Worm (Caenorhabditis elegans) whole organism, young adult: ENCODE measurements around the gene srh-34.
A peak's percentile ranks its signal among the peaks of the same experiment; 100 is the strongest.

ENCODE experiments used
- B0035.1 ChIP-seq: sonication (generic microtip); optimal IDR thresholded peaks from 2 replicates; lab custom pipeline; 2016; ENCODE audit warnings: missing genetic modification characterization, mild to moderate bottlenecking, missing compliant biosample characterization, missing genotype, missing genetic modification reagents
- C06A6.2 ChIP-seq: fragments of 200-800 bp; sonication (Bioruptor generic); conservative IDR thresholded peaks from 2 replicates; pipeline ENCODE4 v1.3.6; 2022; ENCODE audit warnings: missing genetic modification characterization, missing compliant biosample characterization
- D2030.7 ChIP-seq: fragments of 200-800 bp; sonication (Bioruptor generic); IDR thresholded peaks from 2 replicates; pipeline ENCODE4 v1.3.6; 2022; ENCODE audit warnings: missing genetic modification reagents, missing genetic modification characterization, missing compliant biosample characterization
- F23B12.7 ChIP-seq: sonication (generic microtip); optimal IDR thresholded peaks from 2 replicates; lab custom pipeline; 2017; ENCODE audit warnings: missing genetic modification characterization, mild to moderate bottlenecking, missing compliant biosample characterization, antibody characterized with exemption, moderate library complexity; ENCODE audit not compliant: insufficient read depth
- F33H1.4 ChIP-seq: fragments of 200-800 bp; sonication (Bioruptor generic); IDR thresholded peaks from 2 replicates; pipeline ENCODE4 v1.3.6; 2022; ENCODE audit warnings: missing genetic modification reagents, missing genetic modification characterization, missing compliant biosample characterization
- T26A5.8 ChIP-seq: sonication (generic microtip); optimal IDR thresholded peaks from 2 replicates; lab custom pipeline; 2016; ENCODE audit warnings: missing genetic modification characterization, missing compliant biosample characterization
- attf-5 ChIP-seq: fragments of 200-800 bp; sonication (Bioruptor generic); optimal IDR thresholded peaks from 2 replicates; lab custom pipeline; 2018; ENCODE audit warnings: mild to moderate bottlenecking, missing genetic modification characterization, missing compliant biosample characterization
- bed-2 ChIP-seq: fragments of 200-800 bp; sonication (Bioruptor generic); IDR thresholded peaks from 2 replicates; pipeline ENCODE4 v1.3.6; 2022; ENCODE audit warnings: missing genetic modification reagents, missing genetic modification characterization, missing compliant biosample characterization
- cebp-1 ChIP-seq, 2 experiments: fragments of 200-800 bp in 1 of 2; sonication (Bioruptor generic) in 1 of 2; sonication (generic microtip) in 1 of 2; IDR thresholded peaks in 1 of 2; optimal IDR thresholded peaks in 1 of 2; 2 replicates each; pipeline versions ENCODE4 v1.3.6 to Lab custom; 2017 to 2022; ENCODE audit warnings: missing compliant biosample characterization in 2 of 2, missing genetic modification characterization in 2 of 2, mild to moderate bottlenecking in 1 of 2, missing genetic modification reagents in 1 of 2, moderate library complexity in 1 of 2
- ceh-100 ChIP-seq: fragments of 200-800 bp; sonication (Bioruptor generic); IDR thresholded peaks from 2 replicates; pipeline ENCODE4 v1.3.6; 2022; ENCODE audit warnings: missing genetic modification reagents, missing genetic modification characterization, missing compliant biosample characterization
- dox-1 ChIP-seq: fragments of 200-800 bp; sonication (Bioruptor generic); IDR thresholded peaks from 2 replicates; pipeline ENCODE4 v1.3.6; 2022; ENCODE audit warnings: missing genetic modification reagents, missing genetic modification characterization, missing compliant biosample characterization
- dpff-1 ChIP-seq: sonication (generic microtip); optimal IDR thresholded peaks from 2 replicates; lab custom pipeline; 2017; ENCODE audit warnings: mild to moderate bottlenecking, missing genetic modification characterization, missing compliant biosample characterization
- efl-1 ChIP-seq: fragments of 150-350 bp; optimal IDR thresholded peaks from 2 replicates; lab custom pipeline; 2014; ENCODE audit warnings: missing biosample characterization, missing genetic modification reagents, missing genetic modification characterization
- ets-4 ChIP-seq: fragments of 200-800 bp; sonication (Bioruptor generic); optimal IDR thresholded peaks from 2 replicates; lab custom pipeline; 2018; ENCODE audit warnings: mild to moderate bottlenecking, missing genetic modification characterization, missing compliant biosample characterization
- gei-17 ChIP-seq: fragments of 200-800 bp; sonication (Bioruptor generic); optimal IDR thresholded peaks from 2 replicates; lab custom pipeline; 2018; ENCODE audit warnings: mild to moderate bottlenecking, missing genetic modification characterization, missing compliant biosample characterization
- him-1 ChIP-seq: sonication (generic microtip); optimal IDR thresholded peaks from 2 replicates; lab custom pipeline; 2016; ENCODE audit warnings: missing genotype, missing genetic modification reagents, missing genetic modification characterization, missing compliant biosample characterization
- hlh-12 ChIP-seq: sonication (generic microtip); optimal IDR thresholded peaks from 2 replicates; lab custom pipeline; 2016; ENCODE audit warnings: missing genetic modification characterization, missing compliant biosample characterization
- hmg-1.2 ChIP-seq: fragments of 200-800 bp; sonication (Bioruptor generic); IDR thresholded peaks from 2 replicates; pipeline ENCODE4 v1.3.6; 2022; ENCODE audit warnings: missing genetic modification reagents, missing genetic modification characterization, missing compliant biosample characterization
- lin-40 ChIP-seq: sonication (generic microtip); optimal IDR thresholded peaks from 2 replicates; lab custom pipeline; 2016; ENCODE audit warnings: missing genetic modification characterization, mild to moderate bottlenecking, missing compliant biosample characterization, missing genotype, missing genetic modification reagents
- mcd-1 ChIP-seq: fragments of 200-800 bp; sonication (Bioruptor generic); IDR thresholded peaks from 2 replicates; pipeline ENCODE4 v1.3.6; 2022; ENCODE audit warnings: missing genetic modification reagents, missing genetic modification characterization, missing compliant biosample characterization
- mes-4 ChIP-seq: sonication (generic microtip); optimal IDR thresholded peaks from 2 replicates; lab custom pipeline; 2016; ENCODE audit warnings: missing genotype, missing genetic modification characterization, missing compliant biosample characterization
- nfya-1 ChIP-seq: sonication (generic microtip); optimal IDR thresholded peaks from 2 replicates; lab custom pipeline; 2017; ENCODE audit warnings: antibody characterized with exemption, missing compliant biosample characterization, missing genetic modification characterization, borderline replicate concordance; ENCODE audit not compliant: insufficient read depth
- nhr-179 ChIP-seq: sonication (generic microtip); optimal IDR thresholded peaks from 2 replicates; lab custom pipeline; 2016; ENCODE audit warnings: mild to moderate bottlenecking, missing genetic modification characterization, missing compliant biosample characterization
- nhr-27 ChIP-seq: fragments of 200-800 bp; sonication (Bioruptor generic); optimal IDR thresholded peaks from 2 replicates; lab custom pipeline; 2018; ENCODE audit warnings: mild to moderate bottlenecking, missing genetic modification characterization, moderate library complexity, missing compliant biosample characterization
- nhr-80 ChIP-seq: sonication (generic microtip); optimal IDR thresholded peaks from 2 replicates; lab custom pipeline; 2016; ENCODE audit warnings: missing genetic modification characterization, missing compliant biosample characterization
- nhr-90 ChIP-seq: sonication (generic microtip); optimal IDR thresholded peaks from 2 replicates; lab custom pipeline; 2016; ENCODE audit warnings: missing genotype, mild to moderate bottlenecking, missing genetic modification characterization, missing compliant biosample characterization
- rec-8 ChIP-seq, 2 experiments: sonication (generic microtip); optimal IDR thresholded peaks; 2 replicates each; lab custom pipeline; 2016; ENCODE audit warnings: mild to moderate bottlenecking in 2 of 2, missing genetic modification characterization in 2 of 2, missing genetic modification reagents in 2 of 2, missing genotype in 2 of 2, missing biosample characterization in 1 of 2, missing compliant biosample characterization in 1 of 2, moderate library complexity in 1 of 2
- snpc-1.1 ChIP-seq: sonication (generic microtip); optimal IDR thresholded peaks from 2 replicates; lab custom pipeline; 2017; ENCODE audit warnings: missing genetic modification characterization, mild to moderate bottlenecking, missing compliant biosample characterization, antibody characterized with exemption, moderate library complexity, missing genotype, missing genetic modification reagents; ENCODE audit not compliant: insufficient read depth
- snpc-1.3 ChIP-seq: sonication (generic microtip); optimal IDR thresholded peaks from 2 replicates; lab custom pipeline; 2017; ENCODE audit warnings: missing genetic modification characterization, mild to moderate bottlenecking, missing compliant biosample characterization, antibody characterized with exemption, moderate library complexity, missing genotype, missing genetic modification reagents; ENCODE audit not compliant: insufficient read depth
- snpc-4 ChIP-seq, 5 experiments: fragments of 150-350 bp in 1 of 5; sonication (generic microtip) in 4 of 5; optimal IDR thresholded peaks; 2 replicates each; lab custom pipeline; 2014 to 2018; ENCODE audit warnings: missing genetic modification characterization in 5 of 5, missing biosample characterization in 3 of 5, antibody characterized with exemption in 2 of 5, mild to moderate bottlenecking in 2 of 5, missing compliant biosample characterization in 2 of 5, missing genotype in 2 of 5, moderate library complexity in 2 of 5, missing genetic modification reagents in 1 of 5
- unc-62 ChIP-seq: fragments of 150-350 bp; optimal IDR thresholded peaks from 2 replicates; lab custom pipeline; 2014; ENCODE audit warnings: missing biosample characterization, missing genetic modification reagents, missing genetic modification characterization
- zfh-2 ChIP-seq: fragments of 200-800 bp; sonication (Bioruptor generic); conservative IDR thresholded peaks from 2 replicates; pipeline ENCODE4 v1.3.6; 2022; ENCODE audit warnings: missing genetic modification reagents, missing genetic modification characterization, missing compliant biosample characterization

Gene srh-34

ce11 chrV:446574-446973 is at the start of gene srh-34:
Gene srh-34, minus strand, starts transcription at chrV:446674.
- no peak for TF ChIP-seq nfya-1 (tag; lab: Kevin White, UChicago)

- TF ChIP-seq nhr-80 (tag; lab: Kevin White, UChicago) (peak; percentile 77), cebp-1 (GFP tag; IDR thresholded peaks at IDR 0.05; lab: Robert Waterston, UW) (peak; percentile 73), cebp-1 (tag; optimal IDR thresholded peaks at IDR 0.05; lab: Kevin White, UChicago) (peak; percentile 89), B0035.1 (tag; lab: Kevin White, UChicago) (no peak), ets-4 (GFP tag; lab: Kevin White, UChicago) (no peak), dox-1 (GFP tag; lab: Robert Waterston, UW) (peak; percentile 41), attf-5 (GFP tag; lab: Kevin White, UChicago) (peak; percentile 54), lin-40 (tag; lab: Kevin White, UChicago) (peak; percentile 20)
These were observed 47.8 kb upstream of the srh-34 start, which contains the start of gene nhr-131 for ce11 chrV:494284-494683. Gene nhr-131, plus strand, starts transcription at chrV:494370.

- TF ChIP-seq mcd-1: no peak
- no peak for TF ChIP-seq nhr-27
- TF ChIP-seq nhr-90 (tag; lab: Kevin White, UChicago): no peak
- no peak for TF ChIP-seq mes-4 (tag; lab: Kevin White, UChicago)
- TF ChIP-seq unc-62 (GFP tag; lab: Kevin White, UChicago): no peak
- no peak for TF ChIP-seq C06A6.2 (GFP tag; lab: Robert Waterston, UW)
- no peak for TF ChIP-seq hlh-12
- no peak for TF ChIP-seq ceh-100
- no peak for TF ChIP-seq rec-8 (tag; optimal IDR thresholded peaks at IDR 0.05; lab: Kevin White, UChicago)
- TF ChIP-seq him-1: no peak
- TF ChIP-seq nhr-179 (tag; lab: Kevin White, UChicago): no peak
- no peak for TF ChIP-seq dpff-1
- TF ChIP-seq snpc-1.3 (tag; lab: Kevin White, UChicago): no peak
- no peak for TF ChIP-seq bed-2 (GFP tag; lab: Robert Waterston, UW)
- TF ChIP-seq D2030.7: no peak
- no peak for TF ChIP-seq efl-1 (GFP tag; lab: Kevin White, UChicago)
- no peak for TF ChIP-seq F33H1.4 (GFP tag; lab: Robert Waterston, UW)
- no peak for TF ChIP-seq snpc-1.1
These were observed 45.0 kb upstream of the srh-34 start, which contains the start of gene str-196 for ce11 chrV:491432-491831. Gene str-196, plus strand, starts transcription at chrV:491732.

ce11 chrV:489320-489719 is 42.8 kb upstream of the srh-34 start, which contains the start of gene nhr-106:
Gene nhr-106, plus strand, starts transcription at chrV:489620.
- TF ChIP-seq nhr-80 (tag; lab: Kevin White, UChicago): peak; percentile 27
- no peak for TF ChIP-seq F23B12.7
- no peak for TF ChIP-seq snpc-4 (GFP tag; optimal IDR thresholded peaks at IDR 0.05; lab: Kevin White, UChicago)
- TF ChIP-seq snpc-4 (tag; optimal IDR thresholded peaks at IDR 0.05; lab: Kevin White, UChicago): no peak
- no peak for TF ChIP-seq T26A5.8 (tag; lab: Kevin White, UChicago)

ce11 chrV:487980-488379 is 41.5 kb upstream of the srh-34 start:
- peak; percentile 58 for TF ChIP-seq zfh-2
- TF ChIP-seq snpc-4 (GFP tag; optimal IDR thresholded peaks at IDR 0.05; lab: Kevin White, UChicago): no peak
- TF ChIP-seq snpc-4 (tag; optimal IDR thresholded peaks at IDR 0.05; lab: Kevin White, UChicago): peak in 2 of 4 experiments; percentile 57 to 72
- TF ChIP-seq hmg-1.2 (GFP tag; lab: Robert Waterston, UW): peak; percentile 13; the same call in 1 of the 2 replicates
- TF ChIP-seq gei-17 (GFP tag; lab: Kevin White, UChicago): no peak
- TF ChIP-seq C06A6.2 (GFP tag; lab: Robert Waterston, UW): no peak
